Worm (Caenorhabditis elegans) whole organism, L1 larva: ENCODE results near the gene sumv-1.

ENCODE experiments used
- aly-2 ChIP-seq: fragments of 150-350 bp; optimal IDR thresholded peaks from 2 replicates; lab custom pipeline; 2014; ENCODE audit warnings: missing biosample characterization, missing genetic modification characterization
- elt-2 ChIP-seq: sonication (generic microtip); optimal IDR thresholded peaks from 2 replicates; lab custom pipeline; 2016; ENCODE audit warnings: missing genetic modification characterization, mild to moderate bottlenecking, inconsistent platforms, missing compliant biosample characterization, missing genetic modification reagents
- fkh-4 ChIP-seq: sonication (generic microtip); optimal IDR thresholded peaks from 2 replicates; lab custom pipeline; 2016; ENCODE audit warnings: missing compliant biosample characterization, missing genetic modification characterization, borderline replicate concordance
- lir-3 ChIP-seq: sonication (generic microtip); optimal IDR thresholded peaks from 2 replicates; lab custom pipeline; 2016; ENCODE audit warnings: mild to moderate bottlenecking, missing genetic modification characterization, moderate library complexity, missing compliant biosample characterization; ENCODE audit not compliant: poor library complexity
- lsy-2 ChIP-seq, 2 experiments: fragments of 150-350 bp; optimal IDR thresholded peaks; 2 replicates each; lab custom pipeline; 2014; ENCODE audit warnings: missing biosample characterization in 2 of 2, missing genetic modification characterization in 2 of 2

DNA sequence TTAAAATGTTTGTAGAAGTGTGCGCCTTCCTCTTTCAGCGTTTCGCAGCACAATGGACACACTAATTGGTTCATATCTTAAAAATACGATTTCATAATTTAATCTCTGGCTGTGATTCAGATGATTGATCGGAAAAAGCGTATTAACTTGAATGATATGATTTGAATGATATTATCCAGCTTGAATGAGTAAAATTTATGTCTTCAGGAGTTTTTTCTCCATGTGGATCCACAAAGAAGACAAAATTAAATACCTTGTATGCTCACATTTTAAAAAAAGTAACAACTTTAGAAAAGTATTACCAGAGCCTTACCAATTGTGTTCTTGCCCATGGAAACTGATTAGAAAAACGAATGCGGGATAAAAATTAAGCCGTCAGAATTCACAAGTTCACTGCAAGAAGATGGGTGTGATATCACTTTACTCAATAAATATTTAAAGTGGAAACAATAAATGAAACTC lies 19.4 kb upstream of the sumv-1 start, which contains the start of gene ztf-8:
- no peak for TF ChIP-seq lsy-2 (tag; optimal IDR thresholded peaks at IDR 0.05; lab: Kevin White, UChicago)
- TF ChIP-seq aly-2: peak; percentile 51
- TF ChIP-seq fkh-4 (tag; lab: Kevin White, UChicago): no peak
- TF ChIP-seq elt-2: no peak
- TF ChIP-seq lir-3: no peak
